Fruit fly (Drosophila melanogaster) whole organism, embryonic: ENCODE results near the gene CG15536.
A peak's percentile ranks its signal among the peaks of the same experiment; 100 is the strongest.

ENCODE experiments used
- ATbp ChIP-seq: fragments of 200-800 bp; sonication (Bioruptor generic); optimal IDR thresholded peaks from 2 replicates; lab custom pipeline; 2017; ENCODE audit warnings: missing biosample characterization, mild to moderate bottlenecking, missing genetic modification characterization, missing genetic modification reagents
- Bgb ChIP-seq: fragments of 200-800 bp; sonication (Bioruptor generic); IDR thresholded peaks from 2 replicates; pipeline ENCODE4 v1.3.6; 2022; ENCODE audit warnings: missing biosample characterization, missing genetic modification characterization; ENCODE audit not compliant: partially characterized antibody
- CG10209 ChIP-seq: fragments of 200-800 bp; sonication (Bioruptor generic); optimal IDR thresholded peaks from 3 replicates; lab custom pipeline; 2017; ENCODE audit warnings: missing biosample characterization, mild to moderate bottlenecking, missing genetic modification characterization, missing genetic modification reagents
- CG11560 ChIP-seq: fragments of 200-800 bp; sonication (Bioruptor generic); IDR thresholded peaks from 3 replicates; pipeline ENCODE4 v1.3.6; 2022; ENCODE audit warnings: missing biosample characterization, missing genetic modification characterization
- CG12236 ChIP-seq: fragments of 200-800 bp; sonication (Bioruptor generic); optimal IDR thresholded peaks from 2 replicates; lab custom pipeline; 2016; ENCODE audit warnings: missing biosample characterization, missing genetic modification characterization
- CG13123 ChIP-seq: fragments of 200-800 bp; sonication (Bioruptor generic); optimal IDR thresholded peaks from 2 replicates; lab custom pipeline; 2016; ENCODE audit warnings: missing biosample characterization, missing genetic modification characterization
- CG14710 ChIP-seq: fragments of 200-800 bp; sonication (Bioruptor generic); optimal IDR thresholded peaks from 3 replicates; lab custom pipeline; 2019; ENCODE audit warnings: missing biosample characterization, mild to moderate bottlenecking, missing genetic modification characterization, moderate library complexity
- CG16779 ChIP-seq: fragments of 200-800 bp; sonication (Bioruptor generic); IDR thresholded peaks from 2 replicates; pipeline ENCODE4 v1.3.6; 2022; ENCODE audit warnings: missing biosample characterization, missing genetic modification characterization
- CG17385 ChIP-seq: fragments of 200-800 bp; sonication (Bioruptor generic); optimal IDR thresholded peaks from 3 replicates; lab custom pipeline; 2018; ENCODE audit warnings: missing biosample characterization, mild to moderate bottlenecking, missing genetic modification characterization
- CG1792 ChIP-seq: fragments of 200-800 bp; sonication (Bioruptor generic); optimal IDR thresholded peaks from 2 replicates; lab custom pipeline; 2016; ENCODE audit warnings: missing biosample characterization, missing genetic modification characterization
- CG1832 ChIP-seq: fragments of 200-800 bp; sonication (Bioruptor generic); optimal IDR thresholded peaks from 2 replicates; lab custom pipeline; 2017; ENCODE audit warnings: missing biosample characterization, mild to moderate bottlenecking, missing genetic modification characterization, inconsistent platforms
- CG18619 ChIP-seq: fragments of 200-800 bp; sonication (Bioruptor generic); optimal IDR thresholded peaks from 3 replicates; lab custom pipeline; 2017; ENCODE audit warnings: missing biosample characterization, mild to moderate bottlenecking, missing genetic modification characterization
- CG2199 ChIP-seq: fragments of 200-800 bp; sonication (Bioruptor generic); IDR thresholded peaks from 3 replicates; pipeline ENCODE4 v1.3.6; 2022; ENCODE audit warnings: missing biosample characterization, missing genetic modification characterization
- CG30403 ChIP-seq: fragments of 200-800 bp; sonication (Bioruptor generic); optimal IDR thresholded peaks from 3 replicates; lab custom pipeline; 2016; ENCODE audit warnings: missing biosample characterization, missing genetic modification characterization
- CG3838 ChIP-seq: fragments of 200-800 bp; sonication (Bioruptor generic); optimal IDR thresholded peaks from 3 replicates; lab custom pipeline; 2016; ENCODE audit warnings: missing biosample characterization, missing genetic modification characterization
- CG43689 ChIP-seq: fragments of 200-800 bp; sonication (Bioruptor generic); IDR thresholded peaks from 2 replicates; pipeline ENCODE4 v1.3.6; 2022; ENCODE audit warnings: missing biosample characterization, missing genetic modification characterization
- CG4404 ChIP-seq: fragments of 200-800 bp; sonication (Bioruptor generic); IDR thresholded peaks from 2 replicates; pipeline ENCODE4 v1.3.6; 2022; ENCODE audit warnings: missing biosample characterization, missing genetic modification characterization
- CG5180 ChIP-seq: fragments of 200-800 bp; sonication (Bioruptor generic); optimal IDR thresholded peaks from 3 replicates; lab custom pipeline; 2017; ENCODE audit warnings: missing biosample characterization, missing genetic modification characterization, mild to moderate bottlenecking, moderate library complexity, missing genetic modification reagents
- CG6654 ChIP-seq: fragments of 200-800 bp; sonication (Bioruptor generic); optimal IDR thresholded peaks from 2 replicates; lab custom pipeline; 2017; ENCODE audit warnings: missing biosample characterization, mild to moderate bottlenecking, missing genetic modification characterization
- CG6689 ChIP-seq: fragments of 200-800 bp; sonication (Bioruptor generic); IDR thresholded peaks from 2 replicates; pipeline ENCODE4 v1.3.6; 2022; ENCODE audit warnings: missing biosample characterization, missing genetic modification characterization
- CTCF ChIP-seq: fragments of 200-800 bp; sonication (Bioruptor generic); optimal IDR thresholded peaks from 2 replicates; lab custom pipeline; 2017; ENCODE audit warnings: missing biosample characterization, mild to moderate bottlenecking, missing genetic modification characterization, moderate library complexity
- Camta ChIP-seq: fragments of 200-800 bp; sonication (Bioruptor generic); optimal IDR thresholded peaks from 2 replicates; lab custom pipeline; 2016; ENCODE audit warnings: missing biosample characterization, missing genetic modification characterization
- Dad ChIP-seq: fragments of 200-800 bp; sonication (Bioruptor generic); optimal IDR thresholded peaks from 3 replicates; lab custom pipeline; 2016; ENCODE audit warnings: missing biosample characterization, missing genetic modification characterization
- Dip3 ChIP-seq: fragments of 200-800 bp; sonication (Bioruptor generic); optimal IDR thresholded peaks from 3 replicates; lab custom pipeline; 2016; ENCODE audit warnings: missing biosample characterization, missing genetic modification characterization
- Ets65A ChIP-seq: fragments of 200-800 bp; sonication (Bioruptor generic); peaks from one replicate; lab custom pipeline; 2016; ENCODE audit warnings: missing biosample characterization, missing genetic modification characterization
- Hmr ChIP-seq: fragments of 200-800 bp; sonication (Bioruptor generic); optimal IDR thresholded peaks from 3 replicates; lab custom pipeline; 2017; ENCODE audit warnings: mild to moderate bottlenecking, missing biosample characterization, missing genetic modification reagents, missing genetic modification characterization
- Hsf ChIP-seq: fragments of 200-800 bp; sonication (Bioruptor generic); optimal IDR thresholded peaks from 3 replicates; lab custom pipeline; 2016; ENCODE audit warnings: missing biosample characterization, missing genetic modification characterization
- Lhr ChIP-seq: fragments of 200-800 bp; sonication (Bioruptor generic); optimal IDR thresholded peaks from 3 replicates; lab custom pipeline; 2017; ENCODE audit warnings: mild to moderate bottlenecking, missing biosample characterization, missing genetic modification reagents, missing genetic modification characterization
- Lpt ChIP-seq: fragments of >200 bp; optimal IDR thresholded peaks from 2 replicates; lab custom pipeline; 2018; ENCODE audit warnings: missing biosample characterization, missing genetic modification characterization
- Mrtf ChIP-seq: fragments of 200-800 bp; sonication (Bioruptor generic); IDR thresholded peaks from 3 replicates; pipeline ENCODE4 v1.3.6; 2022; ENCODE audit warnings: missing biosample characterization, missing genetic modification characterization
- Nf-YB ChIP-seq: fragments of 200-800 bp; sonication (Bioruptor generic); optimal IDR thresholded peaks from 3 replicates; lab custom pipeline; 2019; ENCODE audit warnings: missing biosample characterization, mild to moderate bottlenecking, missing genetic modification characterization, moderate library complexity
- Opbp ChIP-seq: fragments of 200-800 bp; sonication (Bioruptor generic); IDR thresholded peaks from 3 replicates; pipeline ENCODE4 v1.3.6; 2022; ENCODE audit warnings: missing biosample characterization, missing genetic modification characterization; ENCODE audit not compliant: partially characterized antibody
- Spps ChIP-seq: fragments of 200-800 bp; sonication (Bioruptor generic); optimal IDR thresholded peaks from 2 replicates; lab custom pipeline; 2018; ENCODE audit warnings: missing biosample characterization, mild to moderate bottlenecking, missing genetic modification characterization
- Trl ChIP-seq, 3 experiments: fragments of >200 bp in 2 of 3; fragments of 200-800 bp in 1 of 3; sonication (Bioruptor generic) in 1 of 3; optimal IDR thresholded peaks; 2 replicates in 1 of 3; 3 replicates in 2 of 3; lab custom pipeline; 2016 to 2017; ENCODE audit warnings: missing biosample characterization in 1 of 3, missing genetic modification characterization in 1 of 3
- Xrp1 ChIP-seq: fragments of 200-800 bp; sonication (Bioruptor generic); IDR thresholded peaks from 2 replicates; pipeline ENCODE4 v1.3.6; 2022; ENCODE audit warnings: missing biosample characterization, missing genetic modification characterization
- ase ChIP-seq: fragments of 200-800 bp; sonication (Bioruptor generic); IDR thresholded peaks from 3 replicates; pipeline ENCODE4 v1.3.6; 2022; ENCODE audit warnings: missing biosample characterization, missing genetic modification characterization
- crc ChIP-seq: fragments of 200-800 bp; sonication (Bioruptor generic); optimal IDR thresholded peaks from 2 replicates; lab custom pipeline; 2016; ENCODE audit warnings: missing biosample characterization, missing genetic modification characterization
- dan ChIP-seq: fragments of 200-800 bp; sonication (Bioruptor generic); IDR thresholded peaks from 2 replicates; pipeline ENCODE4 v1.3.6; 2022; ENCODE audit warnings: missing biosample characterization, missing genetic modification characterization
- dm ChIP-seq: fragments of 200-800 bp; sonication (Bioruptor generic); optimal IDR thresholded peaks from 3 replicates; lab custom pipeline; 2016; ENCODE audit warnings: missing biosample characterization, missing genetic modification characterization
- emc ChIP-seq: fragments of 200-800 bp; sonication (Bioruptor generic); optimal IDR thresholded peaks from 2 replicates; lab custom pipeline; 2016; ENCODE audit warnings: missing biosample characterization, missing genetic modification characterization
- gce ChIP-seq: fragments of 200-800 bp; sonication (Bioruptor generic); IDR thresholded peaks from 3 replicates; pipeline ENCODE4 v1.3.6; 2022; ENCODE audit warnings: missing biosample characterization, missing genetic modification characterization
- hb ChIP-seq: fragments of 200-800 bp; sonication (Bioruptor generic); IDR thresholded peaks from 3 replicates; pipeline ENCODE4 v1.3.6; 2022; ENCODE audit warnings: missing biosample characterization, missing genetic modification characterization; ENCODE audit not compliant: partially characterized antibody
- insv ChIP-seq, 2 experiments: fragments of 200-800 bp; sonication (Bioruptor generic); optimal IDR thresholded peaks; 3 replicates each; lab custom pipeline; 2016 to 2018; ENCODE audit warnings: missing biosample characterization in 2 of 2, missing genetic modification characterization in 2 of 2
- lilli ChIP-seq: fragments of 200-800 bp; sonication (Bioruptor generic); optimal IDR thresholded peaks from 3 replicates; lab custom pipeline; 2016; ENCODE audit warnings: missing biosample characterization, missing genetic modification characterization
- maf-S ChIP-seq: fragments of 200-800 bp; sonication (Bioruptor generic); optimal IDR thresholded peaks from 2 replicates; lab custom pipeline; 2016; ENCODE audit warnings: missing biosample characterization, missing genetic modification characterization
- nau ChIP-seq: fragments of 200-800 bp; sonication (Bioruptor generic); optimal IDR thresholded peaks from 3 replicates; lab custom pipeline; 2017; ENCODE audit warnings: missing biosample characterization, mild to moderate bottlenecking, missing genetic modification characterization, missing genetic modification reagents
- nerfin-2 ChIP-seq: fragments of 200-800 bp; sonication (Bioruptor generic); IDR thresholded peaks from 2 replicates; pipeline ENCODE4 v1.3.6; 2022; ENCODE audit warnings: missing biosample characterization, missing genetic modification characterization; ENCODE audit not compliant: partially characterized antibody
- p53 ChIP-seq: fragments of 200-800 bp; sonication (Bioruptor generic); optimal IDR thresholded peaks from 2 replicates; lab custom pipeline; 2016; ENCODE audit warnings: missing biosample characterization, missing genetic modification characterization
- pita ChIP-seq: fragments of 200-800 bp; sonication (Bioruptor generic); optimal IDR thresholded peaks from 2 replicates; lab custom pipeline; 2017; ENCODE audit warnings: missing biosample characterization, mild to moderate bottlenecking, missing genetic modification characterization
- slp2 ChIP-seq: fragments of 200-800 bp; sonication (Bioruptor generic); optimal IDR thresholded peaks from 2 replicates; lab custom pipeline; 2016; ENCODE audit warnings: missing biosample characterization, missing genetic modification characterization
- tna ChIP-seq: fragments of 200-800 bp; sonication (Bioruptor generic); IDR thresholded peaks from 2 replicates; pipeline ENCODE4 v1.3.6; 2022; ENCODE audit warnings: missing biosample characterization, missing genetic modification characterization; ENCODE audit not compliant: partially characterized antibody
- z ChIP-seq: fragments of 200-800 bp; sonication (Bioruptor generic); IDR thresholded peaks from 3 replicates; pipeline ENCODE4 v1.3.6; 2022; ENCODE audit warnings: missing biosample characterization, missing genetic modification characterization

The CG15536 gene

DNA sequence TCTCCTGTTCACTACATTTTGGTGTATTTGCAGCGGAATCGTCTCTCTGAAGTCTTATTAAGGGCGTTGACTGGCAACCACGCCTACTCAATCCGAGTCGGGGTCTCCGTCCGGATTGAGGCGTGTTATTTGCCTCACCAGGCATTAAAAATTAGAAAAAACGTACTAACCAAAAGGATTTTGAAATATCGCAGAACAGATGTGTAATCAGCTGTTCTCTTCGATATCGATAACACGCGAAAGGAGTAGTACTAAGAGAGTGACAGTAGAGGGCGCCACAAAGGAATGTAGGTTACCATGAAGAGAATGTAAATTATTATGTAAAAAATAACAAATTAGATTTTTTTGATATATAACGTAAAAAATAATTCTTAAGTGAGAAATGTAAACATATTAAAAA, at the start of gene CG15536:
Gene CG15536, minus strand, starts transcription at position 170 of the 400 bp plus-strand sequence.
- TF ChIP-seq CG6689 (GFP tag; lab: Robert Waterston, UW) (no peak), Hsf (GFP tag; lab: Kevin White, UChicago) (no peak), Opbp (0 out of 3 replicates have a peak, but pooled peaks have one; percentile 12), CG18619 (no peak), hb (0 out of 3 replicates have a peak, but pooled peaks have one; percentile 44), Lpt (GFP tag; lab: Kevin White, UChicago) (no peak), Spps (tag; lab: Kevin White, UChicago) (no peak), tna (GFP tag; lab: Robert Waterston, UW) (peak; percentile 49; the same call in 1 of the 2 replicates), Lhr (GFP tag; lab: Kevin White, UChicago) (peak; percentile 2), CG30403 (no peak), p53 (GFP tag; lab: Kevin White, UChicago) (no peak), slp2 (no peak), Xrp1 (GFP tag; lab: Robert Waterston, UW) (no peak), CTCF (GFP tag; lab: Kevin White, UChicago) (peak; percentile 98), CG12236 (GFP tag; lab: Kevin White, UChicago) (no peak), Ets65A (no peak), lilli (GFP tag; lab: Kevin White, UChicago) (no peak), CG6654 (no peak), nau (GFP tag; lab: Kevin White, UChicago) (no peak), Camta (GFP tag; lab: Kevin White, UChicago) (no peak), emc (GFP tag; lab: Kevin White, UChicago) (no peak), dan (GFP tag; lab: Robert Waterston, UW) (no peak), z (no peak), ase (GFP tag; lab: Robert Waterston, UW) (no peak), dm (no peak), crc (no peak), pita (no peak), Trl (optimal IDR thresholded peaks at IDR 0.05; lab: Kevin White, UChicago) (no peak), Trl (GFP tag; optimal IDR thresholded peaks at IDR 0.05; lab: Kevin White, UChicago) (no peak), gce (GFP tag; lab: Robert Waterston, UW) (no peak), Hmr (no peak), Dad (GFP tag; lab: Kevin White, UChicago) (no peak), CG14710 (tag; lab: Kevin White, UChicago) (peak; percentile 22), Bgb (GFP tag; lab: Robert Waterston, UW) (peak; percentile 77), Mrtf (GFP tag; lab: Robert Waterston, UW) (no peak), ATbp (no peak), CG5180 (no peak), maf-S (GFP tag; lab: Kevin White, UChicago) (no peak), CG11560 (no peak), CG2199 (GFP tag; lab: Robert Waterston, UW) (no peak), CG16779 (GFP tag; lab: Robert Waterston, UW) (no peak), CG1832 (GFP tag; lab: Kevin White, UChicago) (no peak), CG4404 (GFP tag; lab: Robert Waterston, UW) (no peak), CG17385 (GFP tag; lab: Kevin White, UChicago) (no peak), CG3838 (GFP tag; lab: Kevin White, UChicago) (no peak), CG1792 (GFP tag; lab: Kevin White, UChicago) (no peak), CG10209 (no peak), CG13123 (no peak), nerfin-2 (GFP tag; lab: Robert Waterston, UW) (peak; percentile 54; the same call in 1 of the 2 replicates), Nf-YB (GFP tag; lab: Kevin White, UChicago) (no peak), insv (GFP tag; optimal IDR thresholded peaks at IDR 0.05; lab: Kevin White, UChicago) (peak in 1 of 2 experiments; percentile 24), Dip3 (GFP tag; lab: Kevin White, UChicago) (no peak), CG43689 (no peak)
